Worm (Caenorhabditis elegans): ENCODE measurements around the gene Y40B10A.11.
"Not testable (repeated sequence)": the region's sequence is repeated elsewhere in the genome, so short reads cannot be mapped to it uniquely, and the experiment has no call there.

ce11 chrV:2090321-2090720 is 38.9 kb upstream of the Y40B10A.11 start, which contains the start of gene ztf-28:
- not testable (repeated sequence) for TF ChIP-seq hlh-26 (GFP tag; conservative IDR thresholded peaks at IDR 0.05); tlf-1 (GFP tag; optimal IDR thresholded peaks at IDR 0.05); sea-2 (GFP tag; IDR thresholded peaks at IDR 0.05); die-1 (tag; optimal IDR thresholded peaks at IDR 0.05)
- peak; percentile 7 for TF ChIP-seq snpc-4 (GFP tag; optimal IDR thresholded peaks at IDR 0.05)
- TF ChIP-seq snpc-4 (tag; optimal IDR thresholded peaks at IDR 0.05): peak in 3 of 4 experiments; percentile 51 to 88 (median 73)
- TF ChIP-seq mcd-1 (GFP tag; IDR thresholded peaks at IDR 0.05): peak; percentile 55

All from whole organism, young adult.